Worm (Caenorhabditis elegans): Measurements from ENCODE around the gene col-2.

- TF ChIP-seq lsy-2 (tag; optimal IDR thresholded peaks at IDR 0.05) (no peak), pha-4 (tag; optimal IDR thresholded peaks at IDR 0.05) (no peak), elt-3 (tag; optimal IDR thresholded peaks at IDR 0.05) (no peak), nhr-237 (tag; optimal IDR thresholded peaks at IDR 0.05) (no peak)
Measured at ce11 chrIV:10063941-10064340, 21.3 kb downstream of the col-2 start.

All from whole organism, mixed stage, embryonic.